Fruit fly (Drosophila melanogaster) whole organism, embryonic: ENCODE measurements around the gene Mis12.

Experiments
- CG2875 ChIP-seq: fragments of 200-800 bp; sonication (Bioruptor generic); optimal IDR thresholded peaks from 2 replicates; lab custom pipeline; 2017; ENCODE audit warnings: missing biosample characterization, mild to moderate bottlenecking, missing genetic modification characterization, missing genetic modification reagents
- CG9876 ChIP-seq: fragments of 200-800 bp; sonication (Bioruptor generic); optimal IDR thresholded peaks from 2 replicates; lab custom pipeline; 2016; ENCODE audit warnings: missing biosample characterization, missing genetic modification characterization
- Dll ChIP-seq: fragments of 200-800 bp; sonication (Bioruptor generic); IDR thresholded peaks from 4 replicates; pipeline ENCODE4 v1.3.6; 2022; ENCODE audit warnings: missing biosample characterization, missing genetic modification characterization; ENCODE audit not compliant: partially characterized antibody
- Fer3 ChIP-seq: fragments of 200-800 bp; sonication (Bioruptor generic); optimal IDR thresholded peaks from 2 replicates; lab custom pipeline; 2018; ENCODE audit warnings: missing biosample characterization, mild to moderate bottlenecking, missing genetic modification characterization, moderate library complexity
- HHEX ChIP-seq: fragments of 200-800 bp; sonication (Bioruptor generic); optimal IDR thresholded peaks from 3 replicates; lab custom pipeline; 2017; ENCODE audit warnings: missing biosample characterization, mild to moderate bottlenecking, missing genetic modification characterization, missing genetic modification reagents
- Mrtf ChIP-seq: fragments of 200-800 bp; sonication (Bioruptor generic); IDR thresholded peaks from 3 replicates; pipeline ENCODE4 v1.3.6; 2022; ENCODE audit warnings: missing biosample characterization, missing genetic modification characterization
- Sry-δ ChIP-seq: fragments of 200-800 bp; sonication (Bioruptor generic); optimal IDR thresholded peaks from 2 replicates; lab custom pipeline; 2016; ENCODE audit warnings: missing biosample characterization, missing genetic modification characterization
- jumu ChIP-seq: fragments of 200-800 bp; sonication (Bioruptor generic); optimal IDR thresholded peaks from 3 replicates; lab custom pipeline; 2016; ENCODE audit warnings: missing biosample characterization, missing genetic modification characterization
- slp2 ChIP-seq: fragments of 200-800 bp; sonication (Bioruptor generic); optimal IDR thresholded peaks from 2 replicates; lab custom pipeline; 2016; ENCODE audit warnings: missing biosample characterization, missing genetic modification characterization
- usp ChIP-seq: fragments of >200 bp; optimal IDR thresholded peaks from 2 replicates; lab custom pipeline; 2017; ENCODE audit warnings: missing biosample characterization, missing genetic modification characterization

- TF ChIP-seq CG9876 (GFP tag; lab: Kevin White, UChicago) (no peak), jumu (GFP tag; lab: Kevin White, UChicago) (no peak), Dll (GFP tag; lab: Robert Waterston, UW) (no peak), slp2 (GFP tag; lab: Kevin White, UChicago) (no peak), Mrtf (GFP tag; lab: Robert Waterston, UW) (no peak), CG2875 (GFP tag; lab: Kevin White, UChicago) (no peak), Fer3 (tag; lab: Kevin White, UChicago) (no peak), Sry-δ (GFP tag; lab: Kevin White, UChicago) (no peak), usp (no peak), HHEX (no peak)
Measured at dm6 chr3L:7002355-7002754, 33.5 kb upstream of the Mis12 start.
